Worm (Caenorhabditis elegans): ENCODE results near the gene atln-2.

- TF ChIP-seq nfya-1 (tag; optimal IDR thresholded peaks at IDR 0.05; ENCODE audit: borderline replicate concordance, insufficient read depth), result no peak
- no peak for TF ChIP-seq ztf-28 (GFP tag; IDR thresholded peaks at IDR 0.05)
- no peak for TF ChIP-seq somi-1 (GFP tag; optimal IDR thresholded peaks at IDR 0.05)
- no peak for TF ChIP-seq bed-1 (GFP tag; IDR thresholded peaks at IDR 0.05)
- no peak for TF ChIP-seq unc-62 (GFP tag; optimal IDR thresholded peaks at IDR 0.05)
- TF ChIP-seq F49E8.2 (tag; optimal IDR thresholded peaks at IDR 0.05; ENCODE audit: insufficient read depth), result no peak
- TF ChIP-seq mes-4 (tag; optimal IDR thresholded peaks at IDR 0.05), result no peak
- no peak for TF ChIP-seq B0019.2 (GFP tag; conservative IDR thresholded peaks at IDR 0.05)
- TF ChIP-seq F55B11.4 (tag; optimal IDR thresholded peaks at IDR 0.05; ENCODE audit: borderline replicate concordance, insufficient read depth), result no peak
Observed at ce11 chrIV:15041124-15041523, 59.7 kb downstream of the atln-2 start.

Data from whole organism, young adult.